Worm (Caenorhabditis elegans): Measurements from ENCODE around the gene T01G1.2.

ce11 chrIV:11337021-11337420, 17.2 kb upstream of the T01G1.2 start, which contains the start of gene F54E12.2:
- no peak for TF ChIP-seq klf-2 (GFP tag; conservative IDR thresholded peaks at IDR 0.05)
- no peak for TF ChIP-seq flt-1 (GFP tag; IDR thresholded peaks at IDR 0.05)
- no peak for TF ChIP-seq T22C8.4 (GFP tag; IDR thresholded peaks at IDR 0.05)
- TF ChIP-seq ztf-23 (GFP tag; IDR thresholded peaks at IDR 0.05), result no peak

All from whole organism, midembryonic.